Fruit fly (Drosophila melanogaster): ENCODE measurements around the gene CG11638.

CG11638 gene

dm6 chrX:1051251-1051629 lies 24.7 kb upstream of the CG11638 start, which contains the start of gene CG14629 (continued):
- no peak for TF ChIP-seq schlank (tag; optimal IDR thresholded peaks at IDR 0.05)
- no peak for TF ChIP-seq hth (optimal IDR thresholded peaks at IDR 0.05)
- no peak for TF ChIP-seq inv (GFP tag; IDR thresholded peaks at IDR 0.05; ENCODE audit: partially characterized antibody)
- TF ChIP-seq Med (GFP tag) = peak; percentile 66
- TF ChIP-seq ATbp (GFP tag; optimal IDR thresholded peaks at IDR 0.05) = peak; percentile 7
- TF ChIP-seq CG15269 (tag; optimal IDR thresholded peaks at IDR 0.05) = no peak
- no peak for TF ChIP-seq CHES-1-like (GFP tag; optimal IDR thresholded peaks at IDR 0.05)
- no peak for TF ChIP-seq Ets65A (GFP tag)
- TF ChIP-seq CG15514 (GFP tag; optimal IDR thresholded peaks at IDR 0.05) = peak; percentile 8
- no peak for TF ChIP-seq Doc3 (GFP tag; IDR thresholded peaks at IDR 0.05; ENCODE audit: partially characterized antibody)
- TF ChIP-seq p53 (GFP tag; optimal IDR thresholded peaks at IDR 0.05) = no peak
- no peak for TF ChIP-seq CG8290 (GFP tag; optimal IDR thresholded peaks at IDR 0.05)
- TF ChIP-seq CG8290 (tag; optimal IDR thresholded peaks at IDR 0.05) = peak in 1 of 2 experiments; percentile 56
- no peak for TF ChIP-seq az2 (GFP tag; optimal IDR thresholded peaks at IDR 0.05)
- no peak for TF ChIP-seq wor (GFP tag; IDR thresholded peaks at IDR 0.05)
- no peak for TF ChIP-seq CG1647 (GFP tag; optimal IDR thresholded peaks at IDR 0.05)
- no peak for TF ChIP-seq vvl (GFP tag; IDR thresholded peaks at IDR 0.05)
- TF ChIP-seq Blimp-1 (GFP tag; optimal IDR thresholded peaks at IDR 0.05) = no peak
- TF ChIP-seq danr (GFP tag; IDR thresholded peaks at IDR 0.05) = no peak
- TF ChIP-seq HLHmδ (GFP tag; optimal IDR thresholded peaks at IDR 0.05) = peak; percentile 17
- TF ChIP-seq cas (GFP tag; IDR thresholded peaks at IDR 0.05) = no peak
- TF ChIP-seq CG32532 (GFP tag; IDR thresholded peaks at IDR 0.05) = 0 out of 2 replicates have a peak, but pooled peaks have one; percentile 11
- TF ChIP-seq CG11723 (GFP tag; optimal IDR thresholded peaks at IDR 0.05) = no peak
- no peak for TF ChIP-seq CG9727 (GFP tag; optimal IDR thresholded peaks at IDR 0.05)
- no peak for TF ChIP-seq unpg (GFP tag; optimal IDR thresholded peaks at IDR 0.05)
- no peak for TF ChIP-seq Opbp (GFP tag; IDR thresholded peaks at IDR 0.05; ENCODE audit: partially characterized antibody)
- TF ChIP-seq CG6654 (GFP tag; optimal IDR thresholded peaks at IDR 0.05) = no peak
- TF ChIP-seq dpn (GFP tag; optimal IDR thresholded peaks at IDR 0.05) = no peak
- TF ChIP-seq Ptx1 (GFP tag; IDR thresholded peaks at IDR 0.05) = no peak
- TF ChIP-seq CG2678 (tag; optimal IDR thresholded peaks at IDR 0.05) = no peak
- TF ChIP-seq zen2 (GFP tag; IDR thresholded peaks at IDR 0.05; ENCODE audit: partially characterized antibody) = no peak
- TF ChIP-seq gt (GFP tag; IDR thresholded peaks at IDR 0.05) = no peak
- no peak for TF ChIP-seq bab2 (GFP tag; optimal IDR thresholded peaks at IDR 0.05)
- no peak for TF ChIP-seq abd-A (tag; optimal IDR thresholded peaks at IDR 0.05)
- no peak for TF ChIP-seq CG8944 (GFP tag; optimal IDR thresholded peaks at IDR 0.05)
- TF ChIP-seq CG4854 (GFP tag; optimal IDR thresholded peaks at IDR 0.05) = no peak
- no peak for TF ChIP-seq hkb (optimal IDR thresholded peaks at IDR 0.05)
- TF ChIP-seq hkb (GFP tag; IDR thresholded peaks at IDR 0.05) = no peak
- no peak for TF ChIP-seq CG18262 (tag; optimal IDR thresholded peaks at IDR 0.05)
- TF ChIP-seq Pdp1 (GFP tag; optimal IDR thresholded peaks at IDR 0.05) = peak in 1 of 2 experiments; percentile 46
- TF ChIP-seq ab (GFP tag; optimal IDR thresholded peaks at IDR 0.05) = no peak
- no peak for TF ChIP-seq CG17359 (tag; optimal IDR thresholded peaks at IDR 0.05)
- TF ChIP-seq insv (GFP tag; optimal IDR thresholded peaks at IDR 0.05) = no peak
- TF ChIP-seq cwo (GFP tag; optimal IDR thresholded peaks at IDR 0.05) = no peak
- no peak for TF ChIP-seq en (GFP tag; optimal IDR thresholded peaks at IDR 0.05)
- no peak for TF ChIP-seq CG9609 (GFP tag; optimal IDR thresholded peaks at IDR 0.05)
- no peak for TF ChIP-seq B-H1 (GFP tag; IDR thresholded peaks at IDR 0.05)
- no peak for TF ChIP-seq Bdp1 (GFP tag; optimal IDR thresholded peaks at IDR 0.05)
- TF ChIP-seq CG16779 (GFP tag; IDR thresholded peaks at IDR 0.05) = no peak
- TF ChIP-seq nmo (GFP tag; optimal IDR thresholded peaks at IDR 0.05) = no peak
- TF ChIP-seq ham (GFP tag; IDR thresholded peaks at IDR 0.05) = no peak
- peak in 1 of 2 experiments; percentile 81 for TF ChIP-seq Hr78 (GFP tag; optimal IDR thresholded peaks at IDR 0.05)
